Fruit fly (Drosophila melanogaster): ENCODE measurements around the gene CG5653.

CG5653 gene

DNA sequence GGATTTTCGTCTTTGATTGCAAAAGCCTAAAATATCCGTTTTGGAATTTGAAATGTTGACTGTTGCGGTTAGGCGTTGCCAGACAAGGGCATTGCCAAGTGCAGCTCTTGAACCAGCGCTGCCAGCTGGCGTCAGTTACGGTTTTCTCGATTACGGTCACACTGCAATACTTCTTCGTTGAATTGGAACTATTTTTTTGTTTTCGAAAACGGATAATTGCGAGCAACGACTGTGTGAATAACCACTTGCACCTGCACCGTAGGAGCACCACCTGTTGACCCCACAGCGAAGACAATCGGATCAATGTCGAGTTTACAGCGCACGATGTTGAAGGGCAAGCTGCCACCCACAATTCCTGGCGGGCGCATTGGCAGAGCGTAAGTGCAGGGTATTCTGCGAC is 20.4 kb upstream of the CG5653 start, which contains the start of gene CG5068 (continued):
- no peak for TF ChIP-seq CG12071 (GFP tag; optimal IDR thresholded peaks at IDR 0.05)
- peak; percentile 64 for TF ChIP-seq ftz-f1 (GFP tag; optimal IDR thresholded peaks at IDR 0.05)
- TF ChIP-seq CG6654 (GFP tag; optimal IDR thresholded peaks at IDR 0.05): no peak
- no peak for TF ChIP-seq yki (optimal IDR thresholded peaks at IDR 0.05)
- no peak for TF ChIP-seq CG11085 (GFP tag; IDR thresholded peaks at IDR 0.05)
- TF ChIP-seq knrl (GFP tag; IDR thresholded peaks at IDR 0.05; ENCODE audit: partially characterized antibody): peak; percentile 23; the same call in 1 of the 3 replicates

DNA sequence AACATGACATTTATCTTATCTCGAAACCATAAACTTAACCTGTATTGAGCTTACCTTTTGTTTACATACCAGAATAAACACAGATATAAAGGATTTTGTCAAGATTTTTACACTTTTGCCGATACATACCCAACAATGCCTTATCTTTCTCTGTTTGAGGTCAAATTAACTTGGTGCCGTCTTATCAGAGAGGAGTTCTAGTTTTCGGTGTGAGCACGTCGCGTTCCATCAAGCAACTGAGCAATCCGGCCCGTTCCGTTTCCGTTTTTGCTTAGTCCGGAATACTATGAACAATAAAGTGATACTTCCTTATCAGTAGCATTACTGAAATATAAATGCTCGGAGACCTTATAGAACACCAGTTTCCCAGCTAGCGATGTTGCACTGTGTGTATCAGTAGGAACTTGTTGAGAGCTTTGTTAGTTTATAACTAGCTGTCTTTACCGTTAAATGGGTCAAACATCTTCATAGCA is 19.7 kb upstream of the CG5653 start, which contains the start of gene Galk:
Gene Galk (minus strand): TSS at position 244 of the 473 bp plus-strand sequence.
- TF ChIP-seq CG6765 (GFP tag; optimal IDR thresholded peaks at IDR 0.05): peak; percentile 68
- TF ChIP-seq emc (GFP tag; optimal IDR thresholded peaks at IDR 0.05): peak; percentile 1
- peak; percentile 1 for TF ChIP-seq CG18011 (GFP tag; optimal IDR thresholded peaks at IDR 0.05)
- TF ChIP-seq CG2712 (tag; optimal IDR thresholded peaks at IDR 0.05): peak; percentile 5
- peak; percentile 31; the same call in 1 of the 2 replicates for TF ChIP-seq HLH3B (GFP tag; IDR thresholded peaks at IDR 0.05)
- TF ChIP-seq Antp (GFP tag; optimal IDR thresholded peaks at IDR 0.05): peak; percentile 64
- TF ChIP-seq sug (tag; optimal IDR thresholded peaks at IDR 0.05): peak; percentile 79
- no peak for TF ChIP-seq gfzf (GFP tag; optimal IDR thresholded peaks at IDR 0.05)
- peak; percentile 45 for TF ChIP-seq CG5180 (GFP tag; optimal IDR thresholded peaks at IDR 0.05)
- peak in 1 of 2 experiments; percentile 49 for TF ChIP-seq bsh (GFP tag; optimal IDR thresholded peaks at IDR 0.05)
- TF ChIP-seq Taf1 (GFP tag; IDR thresholded peaks at IDR 0.05): peak; percentile 79
- peak; percentile 11 for TF ChIP-seq Ets97D (GFP tag; optimal IDR thresholded peaks at IDR 0.05)
- no peak for TF ChIP-seq gcm2 (GFP tag; optimal IDR thresholded peaks at IDR 0.05)
- TF ChIP-seq CG17612 (GFP tag; IDR thresholded peaks at IDR 0.05): peak; percentile 33
- no peak for TF ChIP-seq dan (GFP tag; IDR thresholded peaks at IDR 0.05)
- TF ChIP-seq chn (GFP tag; optimal IDR thresholded peaks at IDR 0.05): peak; percentile 12
- TF ChIP-seq dysf (GFP tag; IDR thresholded peaks at IDR 0.05): peak; percentile 69
- peak; percentile 31; the same call in 1 of the 2 replicates for TF ChIP-seq cas (GFP tag; IDR thresholded peaks at IDR 0.05)
- TF ChIP-seq Mrtf (GFP tag; IDR thresholded peaks at IDR 0.05): peak; percentile 52; the same call in 1 of the 3 replicates
- no peak for TF ChIP-seq Hr39 (optimal IDR thresholded peaks at IDR 0.05)
- TF ChIP-seq da (GFP tag; optimal IDR thresholded peaks at IDR 0.05): peak; percentile 13
- peak; percentile 44 for TF ChIP-seq MTF-1 (GFP tag; optimal IDR thresholded peaks at IDR 0.05; ENCODE audit: borderline replicate concordance)
- TF ChIP-seq esg (GFP tag; conservative IDR thresholded peaks at IDR 0.05): no peak
- TF ChIP-seq Hmr (GFP tag; optimal IDR thresholded peaks at IDR 0.05): peak; percentile 46
- TF ChIP-seq CG10543 (GFP tag; optimal IDR thresholded peaks at IDR 0.05): peak; percentile 81
- TF ChIP-seq HLH54F (GFP tag; optimal IDR thresholded peaks at IDR 0.05): peak; percentile 56
- TF ChIP-seq lab (GFP tag; optimal IDR thresholded peaks at IDR 0.05): peak; percentile 85
- peak; percentile 67 for TF ChIP-seq CG17568 (GFP tag; optimal IDR thresholded peaks at IDR 0.05)
- TF ChIP-seq her (GFP tag; optimal IDR thresholded peaks at IDR 0.05): peak; percentile 65
- TF ChIP-seq Mad (GFP tag; optimal IDR thresholded peaks at IDR 0.05): no peak
- peak; percentile 55 for TF ChIP-seq tx (GFP tag; optimal IDR thresholded peaks at IDR 0.05)
- no peak for TF ChIP-seq pum (GFP tag; optimal IDR thresholded peaks at IDR 0.05)
- TF ChIP-seq Tbp (GFP tag; optimal IDR thresholded peaks at IDR 0.05): no peak
- TF ChIP-seq CG30431 (GFP tag; optimal IDR thresholded peaks at IDR 0.05): no peak
- TF ChIP-seq D19B (GFP tag; optimal IDR thresholded peaks at IDR 0.05): no peak
- TF ChIP-seq PHDP (tag; optimal IDR thresholded peaks at IDR 0.05): peak; percentile 52
- TF ChIP-seq oc (tag; optimal IDR thresholded peaks at IDR 0.05): no peak
- TF ChIP-seq CG4707 (GFP tag; optimal IDR thresholded peaks at IDR 0.05): peak; percentile 53
- peak; percentile 97 for TF ChIP-seq grau (tag; optimal IDR thresholded peaks at IDR 0.05)
- TF ChIP-seq CG10431 (GFP tag; optimal IDR thresholded peaks at IDR 0.05): peak; percentile 66
- peak; percentile 63 for TF ChIP-seq H2.0 (GFP tag; IDR thresholded peaks at IDR 0.05)
- peak; percentile 78 for TF ChIP-seq ftz-f1 (GFP tag; optimal IDR thresholded peaks at IDR 0.05)
- no peak for TF ChIP-seq Oli (tag; optimal IDR thresholded peaks at IDR 0.05)
- peak; percentile 75 for TF ChIP-seq kni (GFP tag; optimal IDR thresholded peaks at IDR 0.05)
